Fruit fly (Drosophila melanogaster) whole organism, adult: Measurements from ENCODE around the gene CG9932.

ENCODE experiments used
- CG11617 ChIP-seq: fragments of 200-800 bp; sonication (Bioruptor generic); optimal IDR thresholded peaks from 2 replicates; lab custom pipeline; 2017; ENCODE audit warnings: mild to moderate bottlenecking, missing biosample characterization, missing genetic modification reagents, missing genetic modification characterization
- CG12768 ChIP-seq: fragments of 200-800 bp; sonication (Bioruptor generic); optimal IDR thresholded peaks from 2 replicates; lab custom pipeline; 2017; ENCODE audit warnings: missing biosample characterization, missing genetic modification characterization, mild to moderate bottlenecking, moderate library complexity, missing genetic modification reagents
- CG14711 ChIP-seq: fragments of 200-800 bp; sonication (Bioruptor generic); optimal IDR thresholded peaks from 2 replicates; lab custom pipeline; 2018; ENCODE audit warnings: missing biosample characterization, mild to moderate bottlenecking, missing genetic modification characterization, moderate library complexity
- CG1620 ChIP-seq: fragments of 200-800 bp; sonication (Bioruptor generic); optimal IDR thresholded peaks from 2 replicates; lab custom pipeline; 2016; ENCODE audit warnings: missing biosample characterization, missing genetic modification characterization
- CG33017 ChIP-seq: fragments of 200-800 bp; sonication (Bioruptor generic); optimal IDR thresholded peaks from 2 replicates; lab custom pipeline; 2018; ENCODE audit warnings: missing biosample characterization, mild to moderate bottlenecking, missing genetic modification characterization, moderate library complexity
- CG5204 ChIP-seq: fragments of 200-800 bp; sonication (Bioruptor generic); optimal IDR thresholded peaks from 2 replicates; lab custom pipeline; 2016; ENCODE audit warnings: missing biosample characterization, missing genetic modification characterization
- CG7101 ChIP-seq: fragments of 200-800 bp; sonication (Bioruptor generic); optimal IDR thresholded peaks from 2 replicates; lab custom pipeline; 2018; ENCODE audit warnings: missing biosample characterization, mild to moderate bottlenecking, missing genetic modification characterization, moderate library complexity
- Clk ChIP-seq: fragments of 200-800 bp; sonication (Bioruptor generic); optimal IDR thresholded peaks from 2 replicates; lab custom pipeline; 2017; ENCODE audit warnings: missing biosample characterization, missing genetic modification characterization
- Crg-1 ChIP-seq: fragments of 200-800 bp; sonication (Bioruptor generic); optimal IDR thresholded peaks from 2 replicates; lab custom pipeline; 2016; ENCODE audit warnings: missing biosample characterization, missing genetic modification characterization
- Hr96 ChIP-seq: fragments of 200-800 bp; sonication (Bioruptor generic); optimal IDR thresholded peaks from 2 replicates; lab custom pipeline; 2016; ENCODE audit warnings: missing biosample characterization, missing genetic modification characterization
- Mnt ChIP-seq: fragments of 200-800 bp; sonication (Bioruptor generic); optimal IDR thresholded peaks from 2 replicates; lab custom pipeline; 2016; ENCODE audit warnings: missing biosample characterization, mild to moderate bottlenecking, missing genetic modification characterization
- bab1 ChIP-seq: fragments of 200-800 bp; sonication (Bioruptor generic); optimal IDR thresholded peaks from 3 replicates; lab custom pipeline; 2019; ENCODE audit warnings: missing biosample characterization, mild to moderate bottlenecking, missing genetic modification characterization, moderate library complexity
- cic ChIP-seq: fragments of 200-800 bp; sonication (Bioruptor generic); optimal IDR thresholded peaks from 2 replicates; lab custom pipeline; 2017; ENCODE audit warnings: missing biosample characterization, mild to moderate bottlenecking, missing genetic modification characterization, moderate library complexity
- cnc ChIP-seq, 2 experiments: fragments of >200 bp; optimal IDR thresholded peaks; 2 replicates each; lab custom pipeline; 2017
- ovo ChIP-seq: fragments of 200-800 bp; sonication (Bioruptor generic); optimal IDR thresholded peaks from 2 replicates; lab custom pipeline; 2016; ENCODE audit warnings: missing biosample characterization, missing genetic modification characterization
- pad ChIP-seq: fragments of 200-800 bp; sonication (Bioruptor generic); optimal IDR thresholded peaks from 3 replicates; lab custom pipeline; 2017; ENCODE audit warnings: missing biosample characterization, missing genetic modification characterization, mild to moderate bottlenecking, moderate library complexity, missing genetic modification reagents
- tj ChIP-seq: fragments of 200-800 bp; sonication (Bioruptor generic); optimal IDR thresholded peaks from 3 replicates; lab custom pipeline; 2017; ENCODE audit warnings: missing biosample characterization, mild to moderate bottlenecking, missing genetic modification characterization, moderate library complexity
- toe ChIP-seq: fragments of 200-800 bp; sonication (Bioruptor generic); optimal IDR thresholded peaks from 2 replicates; lab custom pipeline; 2016; ENCODE audit warnings: missing biosample characterization, missing genetic modification characterization

CG9932 gene

DNA sequence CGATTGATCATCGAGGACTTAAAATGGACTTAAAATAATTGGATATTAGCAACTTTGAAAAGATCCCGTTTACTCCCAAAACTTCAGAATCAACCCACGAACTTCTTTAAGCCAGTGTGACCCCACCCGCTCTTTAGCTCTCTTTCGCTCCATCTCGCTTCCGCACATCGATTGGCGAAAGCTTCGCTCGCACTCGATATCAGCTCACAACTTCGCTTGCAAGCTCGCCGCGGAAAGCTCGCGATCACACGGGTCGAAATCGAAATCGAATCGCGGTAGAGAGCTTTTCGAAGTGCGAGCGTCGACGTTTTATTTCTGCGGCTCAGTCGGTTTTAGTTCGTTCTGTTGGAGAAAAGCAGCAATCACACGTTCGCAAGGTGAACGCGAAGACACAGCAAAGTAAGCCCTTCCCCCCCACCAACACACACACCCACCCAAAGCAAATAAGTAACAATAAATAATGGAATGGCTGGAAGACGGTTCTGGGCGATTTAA, 85.8 kb downstream of the CG9932 start, which contains the start of gene Vha68-2:
Gene Vha68-2 (plus strand): TSS at position 278 of the 495 bp plus-strand sequence.
- peak; percentile 74 for TF ChIP-seq CG7101 (tag; lab: Kevin White, UChicago)
- TF ChIP-seq CG11617 (GFP tag; lab: Kevin White, UChicago) = peak; percentile 23
- no peak for TF ChIP-seq tj (GFP tag; lab: Kevin White, UChicago)
- peak; percentile 80 for TF ChIP-seq CG1620 (GFP tag; lab: Kevin White, UChicago)
- no peak for TF ChIP-seq CG12768 (GFP tag; lab: Kevin White, UChicago)
- TF ChIP-seq Crg-1 (GFP tag; lab: Kevin White, UChicago) = peak; percentile 48
- TF ChIP-seq pad (GFP tag; lab: Kevin White, UChicago) = peak; percentile 29
- TF ChIP-seq CG5204 = peak; percentile 67
- no peak for TF ChIP-seq Clk
- no peak for TF ChIP-seq CG14711 (tag; lab: Kevin White, UChicago)
- peak; percentile 82 for TF ChIP-seq bab1
- TF ChIP-seq CG33017 (tag; lab: Kevin White, UChicago) = peak; percentile 16
- TF ChIP-seq ovo (GFP tag; lab: Kevin White, UChicago) = peak; percentile 65
- peak; percentile 6 for TF ChIP-seq Hr96 (GFP tag; lab: Kevin White, UChicago)
- TF ChIP-seq Mnt (GFP tag; lab: Kevin White, UChicago) = peak; percentile 52
- peak; percentile 28 for TF ChIP-seq cic (GFP tag; lab: Kevin White, UChicago)
- peak; percentile 38 for TF ChIP-seq toe (GFP tag; lab: Kevin White, UChicago)
- no peak for TF ChIP-seq cnc (optimal IDR thresholded peaks at IDR 0.05; lab: Kevin White, UChicago)
